Fruit fly (Drosophila melanogaster) whole organism, embryonic: ENCODE measurements around the gene VhaM9.7-d.
A peak's percentile ranks its signal among the peaks of the same experiment; 100 is the strongest.

Experiments
- B-H1 ChIP-seq: fragments of 200-800 bp; sonication (Bioruptor generic); IDR thresholded peaks from 3 replicates; pipeline ENCODE4 v1.3.6; 2022; ENCODE audit warnings: missing biosample characterization, missing genetic modification characterization
- Bgb ChIP-seq: fragments of 200-800 bp; sonication (Bioruptor generic); IDR thresholded peaks from 2 replicates; pipeline ENCODE4 v1.3.6; 2022; ENCODE audit warnings: missing biosample characterization, missing genetic modification characterization; ENCODE audit not compliant: partially characterized antibody
- CG10462 ChIP-seq: fragments of 200-800 bp; sonication (Bioruptor generic); optimal IDR thresholded peaks from 2 replicates; lab custom pipeline; 2016; ENCODE audit warnings: missing biosample characterization, missing genetic modification characterization
- CG13775 ChIP-seq: fragments of 200-800 bp; sonication (Bioruptor generic); optimal IDR thresholded peaks from 3 replicates; lab custom pipeline; 2017; ENCODE audit warnings: missing biosample characterization, mild to moderate bottlenecking, missing genetic modification characterization
- CG18599 ChIP-seq: fragments of 200-800 bp; sonication (Bioruptor generic); optimal IDR thresholded peaks from 3 replicates; lab custom pipeline; 2017; ENCODE audit warnings: missing biosample characterization, missing genetic modification characterization, mild to moderate bottlenecking, moderate library complexity, missing genetic modification reagents
- CG30020 ChIP-seq: fragments of 200-800 bp; optimal IDR thresholded peaks from 2 replicates; lab custom pipeline; 2019; ENCODE audit warnings: missing biosample characterization, mild to moderate bottlenecking, missing genetic modification characterization, moderate library complexity
- CG3163 ChIP-seq: fragments of 200-800 bp; sonication (Bioruptor generic); optimal IDR thresholded peaks from 3 replicates; lab custom pipeline; 2016; ENCODE audit warnings: missing biosample characterization, missing genetic modification characterization
- CG32772 ChIP-seq: fragments of 200-800 bp; sonication (Bioruptor generic); IDR thresholded peaks from 2 replicates; pipeline ENCODE4 v1.3.6; 2022; ENCODE audit warnings: missing biosample characterization, missing genetic modification characterization
- CG3726 ChIP-seq: fragments of 200-800 bp; sonication (Bioruptor generic); IDR thresholded peaks from 3 replicates; pipeline ENCODE4, ENCODE4 v1.3.6; 2022; ENCODE audit warnings: missing biosample characterization, missing genetic modification characterization
- CG43689 ChIP-seq: fragments of 200-800 bp; sonication (Bioruptor generic); IDR thresholded peaks from 2 replicates; pipeline ENCODE4 v1.3.6; 2022; ENCODE audit warnings: missing biosample characterization, missing genetic modification characterization
- CG4820 ChIP-seq: fragments of 200-800 bp; sonication (Bioruptor generic); optimal IDR thresholded peaks from 3 replicates; lab custom pipeline; 2016; ENCODE audit warnings: missing biosample characterization, missing genetic modification characterization
- CG6854 ChIP-seq: fragments of 200-800 bp; sonication (Bioruptor generic); optimal IDR thresholded peaks from 3 replicates; lab custom pipeline; 2017; ENCODE audit warnings: missing biosample characterization, mild to moderate bottlenecking, missing genetic modification characterization
- CG8388 ChIP-seq: fragments of 200-800 bp; sonication (Bioruptor generic); optimal IDR thresholded peaks from 2 replicates; lab custom pipeline; 2019; ENCODE audit warnings: missing biosample characterization, mild to moderate bottlenecking, missing genetic modification characterization, moderate library complexity
- CkIIα-i1 ChIP-seq: fragments of 200-800 bp; sonication (Bioruptor generic); IDR thresholded peaks from 2 replicates; pipeline ENCODE4 v1.3.6; 2022; ENCODE audit warnings: missing biosample characterization, missing genetic modification characterization
- Dad ChIP-seq: fragments of 200-800 bp; sonication (Bioruptor generic); optimal IDR thresholded peaks from 3 replicates; lab custom pipeline; 2016; ENCODE audit warnings: missing biosample characterization, missing genetic modification characterization
- Dip3 ChIP-seq: fragments of 200-800 bp; sonication (Bioruptor generic); optimal IDR thresholded peaks from 3 replicates; lab custom pipeline; 2016; ENCODE audit warnings: missing biosample characterization, missing genetic modification characterization
- Dp ChIP-seq: fragments of 200-800 bp; sonication (Bioruptor generic); optimal IDR thresholded peaks from 2 replicates; lab custom pipeline; 2018; ENCODE audit warnings: missing biosample characterization, mild to moderate bottlenecking, missing genetic modification characterization, moderate library complexity
- Drgx ChIP-seq: fragments of 200-800 bp; sonication (Bioruptor generic); IDR thresholded peaks from 2 replicates; pipeline ENCODE4 v1.3.6; 2022; ENCODE audit warnings: missing biosample characterization, missing genetic modification characterization
- HHEX ChIP-seq: fragments of 200-800 bp; sonication (Bioruptor generic); optimal IDR thresholded peaks from 3 replicates; lab custom pipeline; 2017; ENCODE audit warnings: missing biosample characterization, mild to moderate bottlenecking, missing genetic modification characterization, missing genetic modification reagents
- Hr78 ChIP-seq, 2 experiments: fragments of 200-800 bp in 1 of 2; fragments of >200 bp in 1 of 2; sonication (Bioruptor generic) in 1 of 2; optimal IDR thresholded peaks; 2 replicates each; lab custom pipeline; 2017 to 2019; ENCODE audit warnings: missing biosample characterization in 2 of 2, missing genetic modification characterization in 2 of 2, mild to moderate bottlenecking in 1 of 2, moderate library complexity in 1 of 2
- Kr ChIP-seq: fragments of 200-800 bp; sonication (Bioruptor generic); optimal IDR thresholded peaks from 2 replicates; lab custom pipeline; 2017; ENCODE audit warnings: missing biosample characterization, mild to moderate bottlenecking, missing genetic modification characterization
- Mad ChIP-seq: fragments of 200-800 bp; sonication (Bioruptor generic); optimal IDR thresholded peaks from 2 replicates; lab custom pipeline; 2016; ENCODE audit warnings: missing biosample characterization, missing genetic modification characterization
- Nf-YB ChIP-seq: fragments of 200-800 bp; sonication (Bioruptor generic); optimal IDR thresholded peaks from 3 replicates; lab custom pipeline; 2019; ENCODE audit warnings: missing biosample characterization, mild to moderate bottlenecking, missing genetic modification characterization, moderate library complexity
- Ptx1 ChIP-seq: fragments of 200-800 bp; sonication (Bioruptor generic); IDR thresholded peaks from 2 replicates; pipeline ENCODE4 v1.3.6; 2022; ENCODE audit warnings: missing biosample characterization, missing genetic modification characterization
- Sry-δ ChIP-seq: fragments of 200-800 bp; sonication (Bioruptor generic); optimal IDR thresholded peaks from 2 replicates; lab custom pipeline; 2016; ENCODE audit warnings: missing biosample characterization, missing genetic modification characterization
- cg ChIP-seq: fragments of 200-800 bp; sonication (Bioruptor generic); optimal IDR thresholded peaks from 3 replicates; lab custom pipeline; 2019; ENCODE audit warnings: missing biosample characterization, mild to moderate bottlenecking, missing genetic modification characterization, moderate library complexity
- danr ChIP-seq: fragments of 200-800 bp; sonication (Bioruptor generic); IDR thresholded peaks from 2 replicates; pipeline ENCODE4 v1.3.6; 2022; ENCODE audit warnings: missing biosample characterization, missing genetic modification characterization
- dati ChIP-seq: fragments of 200-800 bp; sonication (Bioruptor generic); IDR thresholded peaks from 2 replicates; pipeline ENCODE4 v1.3.6; 2022; ENCODE audit warnings: missing biosample characterization, missing genetic modification characterization
- dpn ChIP-seq, 2 experiments: fragments of 200-800 bp; sonication (Bioruptor generic); optimal IDR thresholded peaks; 3 replicates each; lab custom pipeline; 2016; ENCODE audit warnings: missing biosample characterization in 2 of 2, missing genetic modification characterization in 2 of 2
- emc ChIP-seq: fragments of 200-800 bp; sonication (Bioruptor generic); optimal IDR thresholded peaks from 2 replicates; lab custom pipeline; 2016; ENCODE audit warnings: missing biosample characterization, missing genetic modification characterization
- ewg ChIP-seq: fragments of 200-800 bp; sonication (Bioruptor generic); optimal IDR thresholded peaks from 3 replicates; lab custom pipeline; 2017; ENCODE audit warnings: mild to moderate bottlenecking, missing biosample characterization, missing genetic modification reagents, missing genetic modification characterization
- fd3F ChIP-seq: fragments of 200-800 bp; sonication (Bioruptor generic); optimal IDR thresholded peaks from 2 replicates; lab custom pipeline; 2018; ENCODE audit warnings: missing biosample characterization, mild to moderate bottlenecking, missing genetic modification characterization, moderate library complexity
- gro ChIP-seq: fragments of 200-800 bp; sonication (Bioruptor generic); optimal IDR thresholded peaks from 2 replicates; lab custom pipeline; 2016; ENCODE audit warnings: missing biosample characterization, missing genetic modification characterization
- gsb-n ChIP-seq: fragments of 200-800 bp; sonication (Bioruptor generic); optimal IDR thresholded peaks from 3 replicates; lab custom pipeline; 2018; ENCODE audit warnings: missing biosample characterization, mild to moderate bottlenecking, missing genetic modification characterization
- kay ChIP-seq: fragments of 200-800 bp; sonication (Bioruptor generic); optimal IDR thresholded peaks from 2 replicates; lab custom pipeline; 2016; ENCODE audit warnings: missing biosample characterization, missing genetic modification characterization
- nom ChIP-seq: fragments of 200-800 bp; sonication (Bioruptor generic); optimal IDR thresholded peaks from 2 replicates; lab custom pipeline; 2017; ENCODE audit warnings: missing biosample characterization, missing genetic modification characterization, mild to moderate bottlenecking, moderate library complexity, missing genetic modification reagents
- p53 ChIP-seq: fragments of 200-800 bp; sonication (Bioruptor generic); optimal IDR thresholded peaks from 2 replicates; lab custom pipeline; 2016; ENCODE audit warnings: missing biosample characterization, missing genetic modification characterization
- pb ChIP-seq: fragments of 200-800 bp; sonication (Bioruptor generic); optimal IDR thresholded peaks from 3 replicates; lab custom pipeline; 2016; ENCODE audit warnings: missing biosample characterization, missing genetic modification characterization
- pnt ChIP-seq: fragments of 200-800 bp; sonication (Bioruptor generic); optimal IDR thresholded peaks from 3 replicates; lab custom pipeline; 2016; ENCODE audit warnings: missing biosample characterization, missing genetic modification characterization
- psq ChIP-seq: fragments of 200-800 bp; sonication (Bioruptor generic); optimal IDR thresholded peaks from 2 replicates; lab custom pipeline; 2017; ENCODE audit warnings: missing biosample characterization, missing genetic modification characterization
- sisA ChIP-seq: fragments of 200-800 bp; sonication (Bioruptor generic); IDR thresholded peaks from 2 replicates; pipeline ENCODE4 v1.3.6; 2022; ENCODE audit warnings: missing biosample characterization, missing genetic modification characterization
- slbo ChIP-seq: fragments of 200-800 bp; sonication (Bioruptor generic); IDR thresholded peaks from 2 replicates; pipeline ENCODE4 v1.3.6; 2022; ENCODE audit warnings: missing biosample characterization, missing genetic modification characterization
- slou ChIP-seq: fragments of 200-800 bp; sonication (Bioruptor generic); optimal IDR thresholded peaks from 3 replicates; lab custom pipeline; 2016; ENCODE audit warnings: missing biosample characterization, missing genetic modification characterization
- so ChIP-seq: fragments of 200-800 bp; sonication (Bioruptor generic); IDR thresholded peaks from 3 replicates; pipeline ENCODE4 v1.3.6; 2022; ENCODE audit warnings: missing biosample characterization, missing genetic modification characterization
- tio ChIP-seq: fragments of 200-800 bp; sonication (Bioruptor generic); optimal IDR thresholded peaks from 2 replicates; lab custom pipeline; 2017; ENCODE audit warnings: missing biosample characterization, missing genetic modification characterization, inconsistent platforms
- vfl ChIP-seq: fragments of 200-800 bp; sonication (Bioruptor generic); optimal IDR thresholded peaks from 2 replicates; lab custom pipeline; 2016; ENCODE audit warnings: missing biosample characterization, missing genetic modification characterization
- yki ChIP-seq: fragments of >200 bp; optimal IDR thresholded peaks from 3 replicates; lab custom pipeline; 2018

VhaM9.7-d gene

dm6 chr3R:16991781-16992180 is 16.8 kb downstream of the VhaM9.7-d start, which contains the start of gene EMC2B (continued):
- TF ChIP-seq CG10462 (GFP tag; lab: Kevin White, UChicago), result no peak
- no peak for TF ChIP-seq CG3726 (GFP tag; lab: Robert Waterston, UW)
- no peak for TF ChIP-seq Kr (GFP tag; lab: Kevin White, UChicago)
- no peak for TF ChIP-seq Hr78 (GFP tag; optimal IDR thresholded peaks at IDR 0.05; lab: Kevin White, UChicago)
- no peak for TF ChIP-seq sisA (GFP tag; lab: Robert Waterston, UW)
- TF ChIP-seq Ptx1 (GFP tag; lab: Robert Waterston, UW), result no peak
- TF ChIP-seq Drgx (GFP tag; lab: Robert Waterston, UW), result no peak
- TF ChIP-seq CG3163, result no peak
- peak; percentile 46 to 62 for TF ChIP-seq dpn (GFP tag; optimal IDR thresholded peaks at IDR 0.05; lab: Kevin White, UChicago)
- TF ChIP-seq Nf-YB (GFP tag; lab: Kevin White, UChicago), result no peak
- TF ChIP-seq B-H1 (GFP tag; lab: Robert Waterston, UW), result no peak
- no peak for TF ChIP-seq nom (GFP tag; lab: Kevin White, UChicago)
- TF ChIP-seq vfl (GFP tag; lab: Kevin White, UChicago), result peak; percentile 49
- TF ChIP-seq CG4820 (GFP tag; lab: Kevin White, UChicago), result no peak
- no peak for TF ChIP-seq Sry-δ
- TF ChIP-seq CG30020, result no peak
- TF ChIP-seq CkIIα-i1, result no peak
- TF ChIP-seq so (GFP tag; lab: Robert Waterston, UW), result no peak
- no peak for TF ChIP-seq psq
- peak; percentile 5 for TF ChIP-seq gsb-n (tag; lab: Kevin White, UChicago)
- no peak for TF ChIP-seq kay
- TF ChIP-seq CG8388 (GFP tag; lab: Kevin White, UChicago), result peak; percentile 14
- TF ChIP-seq slou (GFP tag; lab: Kevin White, UChicago), result no peak
- TF ChIP-seq Mad, result no peak
- TF ChIP-seq emc, result no peak
- no peak for TF ChIP-seq danr (GFP tag; lab: Robert Waterston, UW)
- TF ChIP-seq CG18599 (GFP tag; lab: Kevin White, UChicago), result no peak
- no peak for TF ChIP-seq p53 (GFP tag; lab: Kevin White, UChicago)
- no peak for TF ChIP-seq dati
- peak; percentile 20 for TF ChIP-seq Dp (GFP tag; lab: Kevin White, UChicago)
- no peak for TF ChIP-seq ewg
- no peak for TF ChIP-seq slbo (GFP tag; lab: Robert Waterston, UW)
- TF ChIP-seq CG43689 (GFP tag; lab: Robert Waterston, UW), result no peak
- TF ChIP-seq cg (GFP tag; lab: Kevin White, UChicago), result no peak
- no peak for TF ChIP-seq CG6854 (GFP tag; lab: Kevin White, UChicago)
- TF ChIP-seq pb (GFP tag; lab: Kevin White, UChicago), result peak; percentile 39
- peak; percentile 40 for TF ChIP-seq gro (GFP tag; lab: Kevin White, UChicago)
- peak; percentile 64 for TF ChIP-seq pnt
- no peak for TF ChIP-seq Dad (GFP tag; lab: Kevin White, UChicago)
- TF ChIP-seq CG13775 (GFP tag; lab: Kevin White, UChicago), result peak; percentile 37
- TF ChIP-seq Dip3 (GFP tag; lab: Kevin White, UChicago), result peak; percentile 35
- TF ChIP-seq fd3F (GFP tag; lab: Kevin White, UChicago), result no peak
- TF ChIP-seq CG32772 (GFP tag; lab: Robert Waterston, UW), result no peak
- no peak for TF ChIP-seq tio
- TF ChIP-seq HHEX, result no peak
- TF ChIP-seq yki (lab: Kevin White, UChicago), result no peak
- no peak for TF ChIP-seq Bgb (GFP tag; lab: Robert Waterston, UW)
